Worm (Caenorhabditis elegans) whole organism, mixed stage, embryonic: ENCODE data around the gene Y44A6D.5.

Source experiments
- bed-3 ChIP-seq: fragments of 200-800 bp; sonication (Bioruptor generic); optimal IDR thresholded peaks from 3 replicates; lab custom pipeline; 2018; ENCODE audit warnings: mild to moderate bottlenecking, missing genetic modification characterization, moderate library complexity, missing compliant biosample characterization
- blmp-1 ChIP-seq: fragments of 150-350 bp; optimal IDR thresholded peaks from 2 replicates; lab custom pipeline; 2014; ENCODE audit warnings: missing biosample characterization, missing genetic modification characterization
- nhr-12 ChIP-seq: fragments of 150-350 bp; optimal IDR thresholded peaks from 2 replicates; lab custom pipeline; 2014; ENCODE audit warnings: missing biosample characterization, missing genetic modification characterization
- snpc-4 ChIP-seq: fragments of 150-350 bp; optimal IDR thresholded peaks from 2 replicates; lab custom pipeline; 2014; ENCODE audit warnings: missing biosample characterization, missing genetic modification characterization
- unc-39 ChIP-seq: fragments of 150-350 bp; optimal IDR thresholded peaks from 2 replicates; lab custom pipeline; 2014; ENCODE audit warnings: missing biosample characterization, missing genetic modification characterization

DNA sequence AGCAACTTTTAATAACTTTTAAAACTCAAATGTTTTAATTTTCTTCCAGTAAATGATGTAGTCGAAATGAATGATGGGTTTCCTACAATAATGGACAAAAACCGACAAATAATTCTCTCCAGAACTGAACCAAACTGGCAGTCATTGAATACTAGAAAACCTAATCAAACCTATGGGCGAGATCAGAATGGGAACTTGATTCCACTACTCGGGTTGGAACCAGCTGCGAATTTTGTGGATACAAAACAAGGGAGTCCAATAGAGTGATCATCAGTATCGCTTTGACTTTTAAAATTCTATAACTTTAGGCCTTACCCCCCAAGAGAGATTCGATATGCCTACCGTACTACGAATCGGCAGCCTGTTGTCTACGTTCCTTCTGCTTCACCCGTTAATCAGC, 23.8 kb upstream of the Y44A6D.5 start:
- no peak for TF ChIP-seq blmp-1 (tag; lab: Kevin White, UChicago)
- TF ChIP-seq snpc-4 (tag; lab: Kevin White, UChicago): no peak
- no peak for TF ChIP-seq bed-3 (GFP tag; lab: Kevin White, UChicago)
- TF ChIP-seq unc-39 (tag; lab: Kevin White, UChicago): no peak
- TF ChIP-seq nhr-12 (tag; lab: Kevin White, UChicago): no peak
